Worm (Caenorhabditis elegans): ENCODE results near the gene srp-3.

The srp-3 gene

ce11 chrV:1889996-1890395 lies 18.6 kb upstream of the srp-3 start:
- no peak for TF ChIP-seq ZK546.5 (tag; optimal IDR thresholded peaks at IDR 0.05)
- TF ChIP-seq snpc-4 (tag; optimal IDR thresholded peaks at IDR 0.05) = no peak
- no peak for TF ChIP-seq eor-1 (tag; optimal IDR thresholded peaks at IDR 0.05)
- no peak for TF ChIP-seq nhr-67 (tag; optimal IDR thresholded peaks at IDR 0.05)
- no peak for TF ChIP-seq nfya-1 (tag; optimal IDR thresholded peaks at IDR 0.05; ENCODE audit: insufficient read depth)
- TF ChIP-seq lin-39 (tag; optimal IDR thresholded peaks at IDR 0.05) = peak; percentile 76
- no peak for TF ChIP-seq nhr-76 (tag; optimal IDR thresholded peaks at IDR 0.05)
- no peak for TF ChIP-seq mml-1 (tag; optimal IDR thresholded peaks at IDR 0.05)
- peak; percentile 9 for TF ChIP-seq unc-62 (GFP tag; optimal IDR thresholded peaks at IDR 0.05)

DNA sequence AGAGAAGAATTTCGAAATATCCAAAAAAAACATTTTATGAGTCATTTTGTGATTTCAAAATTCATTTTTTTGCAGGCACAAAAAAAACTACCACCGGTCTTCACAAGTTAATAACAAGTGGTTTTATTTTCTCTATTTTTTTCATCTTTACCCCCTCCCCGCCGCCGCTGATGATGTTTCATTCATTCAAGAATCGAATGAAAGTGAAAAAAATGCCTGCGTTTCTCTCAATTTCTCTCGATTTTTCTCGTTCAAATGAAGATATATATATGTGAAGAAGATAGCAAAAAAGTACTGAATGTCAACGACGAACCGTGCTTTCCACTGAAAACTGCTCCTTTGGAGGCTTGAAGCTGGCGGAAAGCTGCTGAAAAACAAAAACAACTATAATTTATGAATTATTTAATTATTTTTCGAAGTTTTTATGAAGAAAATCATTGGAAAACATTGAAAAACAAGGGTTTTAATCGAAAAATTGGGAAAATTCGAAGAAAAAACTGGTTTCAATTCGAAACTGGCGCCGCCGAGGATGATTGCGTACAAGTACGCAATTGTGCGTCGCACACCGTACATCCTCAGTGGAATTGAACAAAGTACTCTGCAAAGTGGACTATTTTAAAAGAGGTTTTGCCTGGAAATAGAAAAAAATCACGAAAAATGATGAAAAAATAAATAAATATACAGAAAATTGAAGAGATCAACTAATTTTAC lies 15.9 kb upstream of the srp-3 start, which contains the start of gene zig-11:
zig-11 (minus strand) TSS at position 373 of the 711 bp plus-strand sequence.
- TF ChIP-seq nhr-76 (tag; optimal IDR thresholded peaks at IDR 0.05) (no peak), ama-1 (optimal IDR thresholded peaks at IDR 0.05) (no peak), fkh-10 (GFP tag; optimal IDR thresholded peaks at IDR 0.05) (no peak), ceh-16 (tag; optimal IDR thresholded peaks at IDR 0.05) (no peak), nhr-23 (tag; optimal IDR thresholded peaks at IDR 0.05) (no peak), nfya-1 (tag; optimal IDR thresholded peaks at IDR 0.05; ENCODE audit: insufficient read depth) (peak; percentile 49), ceh-28 (tag; optimal IDR thresholded peaks at IDR 0.05) (no peak), mdl-1 (tag; optimal IDR thresholded peaks at IDR 0.05) (no peak), fkh-2 (tag; optimal IDR thresholded peaks at IDR 0.05) (no peak), nhr-28 (tag; optimal IDR thresholded peaks at IDR 0.05) (no peak), fos-1 (tag; optimal IDR thresholded peaks at IDR 0.05) (no peak), lin-39 (tag; optimal IDR thresholded peaks at IDR 0.05) (no peak), unc-62 (GFP tag; optimal IDR thresholded peaks at IDR 0.05) (no peak), lin-15B (tag; optimal IDR thresholded peaks at IDR 0.05) (peak; percentile 28)

ce11 chrV:1895483-1895882 lies 13.2 kb upstream of the srp-3 start, which contains the start of gene nphp-2:
nphp-2 (plus strand) TSS chrV:1895783.
- TF ChIP-seq ztf-11 (tag; optimal IDR thresholded peaks at IDR 0.05) (no peak), nhr-237 (tag; optimal IDR thresholded peaks at IDR 0.05) (no peak), nhr-11 (tag; optimal IDR thresholded peaks at IDR 0.05) (no peak), tbx-2 (tag; optimal IDR thresholded peaks at IDR 0.05) (no peak), elt-3 (tag; optimal IDR thresholded peaks at IDR 0.05) (no peak), ceh-16 (tag; optimal IDR thresholded peaks at IDR 0.05) (no peak)

DNA sequence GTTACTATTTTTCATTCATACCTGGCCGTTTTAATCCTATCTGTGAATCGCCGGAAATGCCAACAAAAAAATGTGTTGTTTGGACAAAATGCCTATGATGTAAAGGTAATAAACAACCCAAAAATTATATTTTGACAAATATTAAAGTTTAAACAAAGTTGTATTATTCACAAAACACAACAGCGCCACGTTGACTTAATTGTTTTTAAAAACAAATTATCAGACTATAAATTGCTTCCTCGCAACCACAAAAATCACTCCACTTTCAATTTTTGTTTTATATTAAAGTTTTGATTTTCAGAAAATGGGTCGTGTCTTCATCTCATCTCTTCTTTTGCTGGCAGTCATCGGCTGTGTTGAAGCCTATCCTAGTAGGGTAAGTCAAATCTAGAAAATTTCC lies 1.3 kb upstream of the srp-3 start, which contains the start of gene Y32G9A.5:
Y32G9A.5 (plus strand) TSS at position 301 of the 400 bp plus-strand sequence.
- TF ChIP-seq nhr-11 (tag; optimal IDR thresholded peaks at IDR 0.05) (no peak), nhr-25 (tag; optimal IDR thresholded peaks at IDR 0.05) (no peak), sea-2 (GFP tag; optimal IDR thresholded peaks at IDR 0.05) (no peak), lin-39 (tag; optimal IDR thresholded peaks at IDR 0.05) (no peak), jun-1 (tag; optimal IDR thresholded peaks at IDR 0.05) (no peak), nhr-23 (tag; optimal IDR thresholded peaks at IDR 0.05) (no peak), fkh-10 (GFP tag; optimal IDR thresholded peaks at IDR 0.05) (no peak), daf-12 (tag; optimal IDR thresholded peaks at IDR 0.05) (no peak), mdl-1 (tag; optimal IDR thresholded peaks at IDR 0.05) (no peak), elt-1 (tag; optimal IDR thresholded peaks at IDR 0.05) (no peak)

DNA sequence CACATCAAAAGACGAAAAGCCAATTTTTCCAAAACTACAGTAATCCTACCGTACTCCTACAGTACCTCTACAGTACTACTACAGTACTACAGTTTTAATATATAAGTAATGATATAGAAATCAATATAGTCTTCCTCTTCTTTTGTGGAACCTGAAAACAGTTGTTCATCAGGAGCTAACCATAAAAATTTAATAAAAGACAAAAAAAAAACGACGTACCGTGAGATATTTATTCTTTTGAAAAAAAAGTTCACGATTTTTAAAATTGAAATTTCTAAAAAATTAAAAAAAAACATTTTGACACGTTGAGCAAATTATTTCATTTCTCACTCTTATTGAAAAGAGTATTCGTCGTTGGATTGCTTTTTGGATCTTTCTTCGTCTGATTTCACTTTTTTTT lies 2.5 kb downstream of the srp-3 start, which contains the start of gene Y32G9A.3:
Y32G9A.3 (plus strand) TSS at position 301 of the 400 bp plus-strand sequence.
- TF ChIP-seq pqm-1 (tag; optimal IDR thresholded peaks at IDR 0.05) = no peak
- no peak for TF ChIP-seq lin-15B (tag; optimal IDR thresholded peaks at IDR 0.05)
- TF ChIP-seq R02D3.7 (tag; optimal IDR thresholded peaks at IDR 0.05) = no peak
- no peak for TF ChIP-seq ceh-28 (tag; optimal IDR thresholded peaks at IDR 0.05)
- no peak for TF ChIP-seq nhr-11 (tag; optimal IDR thresholded peaks at IDR 0.05)
- TF ChIP-seq ztf-11 (tag; optimal IDR thresholded peaks at IDR 0.05) = no peak
- no peak for TF ChIP-seq tbx-2 (tag; optimal IDR thresholded peaks at IDR 0.05)
- no peak for TF ChIP-seq nhr-43 (tag; optimal IDR thresholded peaks at IDR 0.05; ENCODE audit: poor library complexity, severe bottlenecking)
- no peak for TF ChIP-seq elt-3 (tag; optimal IDR thresholded peaks at IDR 0.05)
- TF ChIP-seq nhr-25 (tag; optimal IDR thresholded peaks at IDR 0.05) = no peak
- TF ChIP-seq lsy-12 (tag; optimal IDR thresholded peaks at IDR 0.05) = no peak
- TF ChIP-seq fos-1 (tag; optimal IDR thresholded peaks at IDR 0.05) = no peak
- TF ChIP-seq nhr-76 (tag; optimal IDR thresholded peaks at IDR 0.05) = no peak
- no peak for TF ChIP-seq aly-2 (tag; optimal IDR thresholded peaks at IDR 0.05)
- no peak for TF ChIP-seq daf-12 (tag; optimal IDR thresholded peaks at IDR 0.05)
- TF ChIP-seq nhr-28 (tag; optimal IDR thresholded peaks at IDR 0.05) = no peak
- no peak for TF ChIP-seq ztf-4 (tag; optimal IDR thresholded peaks at IDR 0.05)

All from whole organism, L3 larva.